Fruit fly (Drosophila melanogaster): ENCODE measurements around the gene hwt.

- no peak for TF ChIP-seq psq (optimal IDR thresholded peaks at IDR 0.05)
- TF ChIP-seq pan (optimal IDR thresholded peaks at IDR 0.05), result no peak
Observed at dm6 chrX:12581894-12582293, 13.6 kb upstream of the hwt start.

Measured in whole organism.